Fruit fly (Drosophila melanogaster) whole organism, adult: ENCODE data around the gene Nop56.

Experiments
- CG14711 ChIP-seq: fragments of 200-800 bp; sonication (Bioruptor generic); optimal IDR thresholded peaks from 2 replicates; lab custom pipeline; 2018; ENCODE audit warnings: missing biosample characterization, mild to moderate bottlenecking, missing genetic modification characterization, moderate library complexity
- CG5204 ChIP-seq: fragments of 200-800 bp; sonication (Bioruptor generic); optimal IDR thresholded peaks from 2 replicates; lab custom pipeline; 2016; ENCODE audit warnings: missing biosample characterization, missing genetic modification characterization
- CG7045 ChIP-seq: fragments of 200-800 bp; sonication (Bioruptor generic); optimal IDR thresholded peaks from 2 replicates; lab custom pipeline; 2017; ENCODE audit warnings: missing biosample characterization, mild to moderate bottlenecking, missing genetic modification characterization
- CG7101 ChIP-seq: fragments of 200-800 bp; sonication (Bioruptor generic); optimal IDR thresholded peaks from 2 replicates; lab custom pipeline; 2018; ENCODE audit warnings: missing biosample characterization, mild to moderate bottlenecking, missing genetic modification characterization, moderate library complexity
- Clk ChIP-seq: fragments of 200-800 bp; sonication (Bioruptor generic); optimal IDR thresholded peaks from 2 replicates; lab custom pipeline; 2017; ENCODE audit warnings: missing biosample characterization, missing genetic modification characterization
- Crg-1 ChIP-seq: fragments of 200-800 bp; sonication (Bioruptor generic); optimal IDR thresholded peaks from 2 replicates; lab custom pipeline; 2016; ENCODE audit warnings: missing biosample characterization, missing genetic modification characterization
- Mnt ChIP-seq: fragments of 200-800 bp; sonication (Bioruptor generic); optimal IDR thresholded peaks from 2 replicates; lab custom pipeline; 2016; ENCODE audit warnings: missing biosample characterization, mild to moderate bottlenecking, missing genetic modification characterization
- bab1 ChIP-seq: fragments of 200-800 bp; sonication (Bioruptor generic); optimal IDR thresholded peaks from 3 replicates; lab custom pipeline; 2019; ENCODE audit warnings: missing biosample characterization, mild to moderate bottlenecking, missing genetic modification characterization, moderate library complexity
- cic ChIP-seq: fragments of 200-800 bp; sonication (Bioruptor generic); optimal IDR thresholded peaks from 2 replicates; lab custom pipeline; 2017; ENCODE audit warnings: missing biosample characterization, mild to moderate bottlenecking, missing genetic modification characterization, moderate library complexity
- kay ChIP-seq: fragments of 200-800 bp; sonication (Bioruptor generic); peaks from one replicate; lab custom pipeline; 2016; ENCODE audit warnings: missing biosample characterization, missing genetic modification characterization, borderline replicate concordance
- ovo ChIP-seq: fragments of 200-800 bp; sonication (Bioruptor generic); optimal IDR thresholded peaks from 2 replicates; lab custom pipeline; 2016; ENCODE audit warnings: missing biosample characterization, missing genetic modification characterization
- pad ChIP-seq: fragments of 200-800 bp; sonication (Bioruptor generic); optimal IDR thresholded peaks from 3 replicates; lab custom pipeline; 2017; ENCODE audit warnings: missing biosample characterization, missing genetic modification characterization, mild to moderate bottlenecking, moderate library complexity, missing genetic modification reagents
- toe ChIP-seq: fragments of 200-800 bp; sonication (Bioruptor generic); optimal IDR thresholded peaks from 2 replicates; lab custom pipeline; 2016; ENCODE audit warnings: missing biosample characterization, missing genetic modification characterization

DNA sequence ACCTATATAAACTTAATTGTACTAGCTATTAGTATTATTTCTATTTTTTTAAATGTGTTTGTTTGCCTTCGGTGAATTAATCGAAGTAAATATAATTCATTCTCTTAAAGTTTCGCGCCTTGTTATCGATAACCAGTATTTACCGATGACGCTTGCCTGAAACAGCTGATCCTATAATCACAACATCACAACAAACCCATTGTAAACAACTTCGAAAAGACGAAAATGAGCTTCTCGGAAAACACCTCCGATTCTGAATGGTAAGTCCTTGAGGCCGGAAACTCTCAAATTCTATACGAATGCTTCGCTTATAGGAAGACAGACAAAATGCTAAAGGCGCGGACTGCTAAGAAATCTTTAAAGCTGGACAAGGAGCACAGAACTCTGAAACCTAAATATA is 40.9 kb downstream of the Nop56 start, which contains the start of gene CG34149:
- no peak for TF ChIP-seq Mnt (GFP tag; lab: Kevin White, UChicago)
- no peak for TF ChIP-seq CG14711
- no peak for TF ChIP-seq Clk (GFP tag; lab: Kevin White, UChicago)
- TF ChIP-seq toe (GFP tag; lab: Kevin White, UChicago): no peak
- no peak for TF ChIP-seq bab1 (GFP tag; lab: Kevin White, UChicago)
- no peak for TF ChIP-seq CG7045 (GFP tag; lab: Kevin White, UChicago)
- no peak for TF ChIP-seq CG7101
- TF ChIP-seq pad (GFP tag; lab: Kevin White, UChicago): no peak
- no peak for TF ChIP-seq cic (GFP tag; lab: Kevin White, UChicago)
- TF ChIP-seq kay: no peak
- no peak for TF ChIP-seq Crg-1 (GFP tag; lab: Kevin White, UChicago)
- no peak for TF ChIP-seq ovo (GFP tag; lab: Kevin White, UChicago)
- no peak for TF ChIP-seq CG5204 (GFP tag; lab: Kevin White, UChicago)
